Fruit fly (Drosophila melanogaster) whole organism: Measurements from ENCODE around the gene Cpr65Ay.
"Not testable (repeated sequence)": the region's sequence is repeated elsewhere in the genome, so short reads cannot be mapped to it uniquely, and the experiment has no call there.

Source experiments
- CG8478 ChIP-seq: fragments of >200 bp; optimal IDR thresholded peaks from 2 replicates; lab custom pipeline; 2018; ENCODE audit warnings: inconsistent platforms
- Dll ChIP-seq: fragments of >200 bp; optimal IDR thresholded peaks from 2 replicates; lab custom pipeline; 2017
- EcR ChIP-seq, 2 experiments: fragments of >200 bp; optimal IDR thresholded peaks; 2 replicates each; lab custom pipeline; 2017; ENCODE audit warnings: missing biosample characterization in 2 of 2, missing genetic modification characterization in 2 of 2, missing genetic modification reagents in 2 of 2
- pan ChIP-seq: fragments of >200 bp; optimal IDR thresholded peaks from 2 replicates; lab custom pipeline; 2017
- psq ChIP-seq: fragments of >200 bp; optimal IDR thresholded peaks from 2 replicates; lab custom pipeline; 2017
- usp ChIP-seq: fragments of >200 bp; optimal IDR thresholded peaks from 2 replicates; lab custom pipeline; 2017; ENCODE audit warnings: missing biosample characterization, missing genetic modification characterization, mixed read lengths

Cpr65Ay gene

dm6 chr3L:6160514-6160913, 2.1 kb upstream of the Cpr65Ay start, which contains the start of gene Cpr65Az:
Gene Cpr65Az (plus strand): TSS chr3L:6160814.
- TF ChIP-seq EcR (GFP tag; optimal IDR thresholded peaks at IDR 0.05; lab: Kevin White, UChicago) (no peak), CG8478 (lab: Kevin White, UChicago) (no peak), pan (no peak), usp (GFP tag; lab: Kevin White, UChicago) (no peak), Dll (lab: Kevin White, UChicago) (no peak), psq (lab: Kevin White, UChicago) (no peak)

dm6 chr3L:6159863-6160262, 1.4 kb upstream of the Cpr65Ay start:
- TF ChIP-seq EcR (GFP tag; optimal IDR thresholded peaks at IDR 0.05; lab: Kevin White, UChicago) (no peak), psq (lab: Kevin White, UChicago) (no peak)

dm6 chr3L:6157327-6158032, 950 bp downstream of the Cpr65Ay start, which contains the start of gene CG13297:
Gene CG13297 (minus strand): TSS chr3L:6157377.
- TF ChIP-seq pan = no peak
- TF ChIP-seq CG8478 (lab: Kevin White, UChicago) = no peak
- TF ChIP-seq psq (lab: Kevin White, UChicago) = no peak
- no peak for TF ChIP-seq Dll (lab: Kevin White, UChicago)

dm6 chr3L:6154951-6155394, 3.5 kb downstream of the Cpr65Ay start:
- TF ChIP-seq CG8478 (lab: Kevin White, UChicago) (no peak), usp (GFP tag; lab: Kevin White, UChicago) (no peak), pan (no peak), Dll (lab: Kevin White, UChicago) (no peak), psq (lab: Kevin White, UChicago) (no peak), EcR (GFP tag; optimal IDR thresholded peaks at IDR 0.05; lab: Kevin White, UChicago) (no peak)

- TF ChIP-seq CG8478 (lab: Kevin White, UChicago) (no peak), pan (no peak), psq (lab: Kevin White, UChicago) (no peak), EcR (GFP tag; optimal IDR thresholded peaks at IDR 0.05; lab: Kevin White, UChicago) (no peak), usp (GFP tag; lab: Kevin White, UChicago) (no peak), Dll (lab: Kevin White, UChicago) (no peak)
Observed at dm6 chr3L:6152531-6152930, 5.9 kb downstream of the Cpr65Ay start, which contains the start of gene Acp65Aa. Gene Acp65Aa (minus strand): TSS chr3L:6152745.

dm6 chr3L:6150757-6151354, 7.6 kb downstream of the Cpr65Ay start, which contains the start of the genes Cpr65Ax2 and Lcp65Aa:
Gene Cpr65Ax2 (minus strand): TSS chr3L:6150857.
Gene Lcp65Aa (plus strand): TSS chr3L:6151304.
- TF ChIP-seq CG8478, Dll, psq (lab: Kevin White, UChicago): not testable (repeated sequence)

dm6 chr3L:6149248-6149647, 9.2 kb downstream of the Cpr65Ay start, which contains the start of gene Lcp65Ab1:
Gene Lcp65Ab1 (plus strand): TSS chr3L:6149548.
- not testable (repeated sequence) for TF ChIP-seq usp (GFP tag; lab: Kevin White, UChicago); Dll (lab: Kevin White, UChicago); psq (lab: Kevin White, UChicago)

dm6 chr3L:6147887-6148286, 10.5 kb downstream of the Cpr65Ay start, which contains the start of gene Cpr65Ax1:
Gene Cpr65Ax1 (minus strand): TSS chr3L:6147987.
- TF ChIP-seq usp (GFP tag; lab: Kevin White, UChicago); psq (lab: Kevin White, UChicago); EcR (GFP tag; optimal IDR thresholded peaks at IDR 0.05; lab: Kevin White, UChicago): not testable (repeated sequence)

- TF ChIP-seq usp (GFP tag; lab: Kevin White, UChicago); EcR (GFP tag; optimal IDR thresholded peaks at IDR 0.05; lab: Kevin White, UChicago); pan: not testable (repeated sequence)
Observed at dm6 chr3L:6146374-6146773, 12.1 kb downstream of the Cpr65Ay start, which contains the start of gene Lcp65Ab2. Gene Lcp65Ab2 (plus strand): TSS chr3L:6146674.

dm6 chr3L:6144769-6145220, 13.6 kb downstream of the Cpr65Ay start, which contains the start of gene Lcp65Ac:
Gene Lcp65Ac (plus strand): TSS chr3L:6144819.
- TF ChIP-seq psq (lab: Kevin White, UChicago) (no peak), Dll (lab: Kevin White, UChicago) (no peak), EcR (GFP tag; optimal IDR thresholded peaks at IDR 0.05; lab: Kevin White, UChicago) (no peak), CG8478 (lab: Kevin White, UChicago) (no peak), usp (GFP tag; lab: Kevin White, UChicago) (no peak), pan (no peak)

- TF ChIP-seq pan = no peak
- peak; percentile 37 for TF ChIP-seq Dll (lab: Kevin White, UChicago)
- no peak for TF ChIP-seq psq (lab: Kevin White, UChicago)
- TF ChIP-seq CG8478 (lab: Kevin White, UChicago) = no peak
- no peak for TF ChIP-seq EcR (GFP tag; optimal IDR thresholded peaks at IDR 0.05; lab: Kevin White, UChicago)
Observed at dm6 chr3L:6143188-6143755, 15.2 kb downstream of the Cpr65Ay start, which contains the start of gene Lcp65Ad. Gene Lcp65Ad (plus strand): TSS chr3L:6143395.
